Fruit fly (Drosophila melanogaster): ENCODE results near the gene IntS2.

IntS2 gene

dm6 chrX:17636001-17636400 is 20.6 kb downstream of the IntS2 start, which contains the start of the genes CG8289 and CG5800:
Gene CG8289, minus strand, starts transcription at chrX:17636044.
Gene CG5800, plus strand, starts transcription at chrX:17636281.
- TF ChIP-seq OdsH (GFP tag; optimal IDR thresholded peaks at IDR 0.05) (no peak), dsx (GFP tag; optimal IDR thresholded peaks at IDR 0.05; ENCODE audit: poor library complexity, severe bottlenecking) (peak; percentile 30), eg (GFP tag; IDR thresholded peaks at IDR 0.05) (no peak), Ets96B (tag; optimal IDR thresholded peaks at IDR 0.05) (peak; percentile 0), fkh (GFP tag; optimal IDR thresholded peaks at IDR 0.05) (no peak), net (GFP tag; optimal IDR thresholded peaks at IDR 0.05) (no peak), CG8632 (GFP tag; optimal IDR thresholded peaks at IDR 0.05) (no peak), Eip75B (GFP tag; optimal IDR thresholded peaks at IDR 0.05) (no peak), ss (GFP tag; optimal IDR thresholded peaks at IDR 0.05) (no peak), esn (GFP tag; optimal IDR thresholded peaks at IDR 0.05) (peak; percentile 22), CG10631 (GFP tag; optimal IDR thresholded peaks at IDR 0.05) (no peak), pdm3 (GFP tag; optimal IDR thresholded peaks at IDR 0.05) (no peak), Eip78C (GFP tag) (peak; percentile 22), CG11762 (GFP tag; optimal IDR thresholded peaks at IDR 0.05; ENCODE audit: insufficient read depth) (no peak), dac (GFP tag; optimal IDR thresholded peaks at IDR 0.05) (no peak), spab (GFP tag; optimal IDR thresholded peaks at IDR 0.05) (no peak), CG31627 (GFP tag; optimal IDR thresholded peaks at IDR 0.05) (no peak)

DNA sequence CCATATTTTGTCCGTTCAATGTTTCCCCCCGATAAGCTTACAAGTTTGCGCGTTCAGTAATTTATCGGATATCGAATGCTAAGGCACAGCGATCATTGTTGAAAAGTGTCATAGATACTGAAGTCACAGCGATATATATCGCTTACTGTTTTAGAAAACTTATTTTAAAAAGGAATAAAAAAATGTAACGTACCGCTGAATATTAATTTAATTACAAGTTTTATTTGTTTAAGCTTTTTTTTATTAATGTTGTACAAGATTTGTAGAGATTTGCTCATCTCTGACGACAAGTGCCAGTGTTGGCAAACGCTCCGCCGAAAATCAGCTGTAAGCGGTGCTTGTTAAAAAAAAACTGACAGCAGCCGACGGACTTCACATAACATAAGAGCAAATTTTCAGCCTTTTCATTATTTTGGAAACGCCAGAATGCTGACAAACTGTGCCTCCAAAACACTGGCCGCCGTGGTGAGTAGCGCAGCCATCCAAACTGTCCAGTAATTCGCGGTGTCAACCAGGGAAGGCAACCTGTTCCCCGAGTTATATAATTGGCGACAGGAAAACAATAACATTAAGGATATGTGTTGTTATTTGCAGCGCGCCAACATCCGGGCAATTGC is 24.5 kb downstream of the IntS2 start, which contains the start of the genes corolla and ND-24:
corolla (minus strand) TSS at position 52 of the 617 bp plus-strand sequence.
ND-24 (plus strand) TSS at position 94 of the 617 bp plus-strand sequence.
- TF ChIP-seq Hr4 (GFP tag; optimal IDR thresholded peaks at IDR 0.05) (peak; percentile 80), CG8632 (GFP tag; optimal IDR thresholded peaks at IDR 0.05) (peak; percentile 44), CG10669 (GFP tag; optimal IDR thresholded peaks at IDR 0.05) (no peak), lz (GFP tag; optimal IDR thresholded peaks at IDR 0.05) (peak; percentile 85), CG8319 (GFP tag; optimal IDR thresholded peaks at IDR 0.05) (peak; percentile 34), Eip75B (GFP tag; optimal IDR thresholded peaks at IDR 0.05) (no peak), dsx (GFP tag; optimal IDR thresholded peaks at IDR 0.05; ENCODE audit: poor library complexity, severe bottlenecking) (peak; percentile 15), Hr38 (GFP tag; optimal IDR thresholded peaks at IDR 0.05) (no peak), svp (GFP tag) (no peak), CG11902 (GFP tag; optimal IDR thresholded peaks at IDR 0.05) (peak; percentile 45), achi (GFP tag; optimal IDR thresholded peaks at IDR 0.05) (peak; percentile 90), salr (GFP tag; optimal IDR thresholded peaks at IDR 0.05) (peak in 1 of 2 experiments; percentile 70), CG16779 (tag; optimal IDR thresholded peaks at IDR 0.05) (no peak), topi (GFP tag; optimal IDR thresholded peaks at IDR 0.05) (peak; percentile 80), Ets21C (GFP tag; optimal IDR thresholded peaks at IDR 0.05) (no peak), Smox (GFP tag; optimal IDR thresholded peaks at IDR 0.05) (no peak), CG11762 (GFP tag; optimal IDR thresholded peaks at IDR 0.05; ENCODE audit: insufficient read depth) (no peak), Lpt (GFP tag; optimal IDR thresholded peaks at IDR 0.05) (peak; percentile 52), Sox15 (GFP tag; optimal IDR thresholded peaks at IDR 0.05) (peak; percentile 32), CG1621 (tag; optimal IDR thresholded peaks at IDR 0.05) (no peak), fkh (GFP tag; optimal IDR thresholded peaks at IDR 0.05) (no peak), spab (GFP tag; optimal IDR thresholded peaks at IDR 0.05) (no peak), CG4318 (GFP tag; optimal IDR thresholded peaks at IDR 0.05) (no peak), CG32006 (GFP tag; optimal IDR thresholded peaks at IDR 0.05) (no peak), fd85E (GFP tag; optimal IDR thresholded peaks at IDR 0.05) (no peak), cyc (GFP tag; optimal IDR thresholded peaks at IDR 0.05) (peak; percentile 82), Hr39 (GFP tag; optimal IDR thresholded peaks at IDR 0.05) (no peak), Sox102F (GFP tag; optimal IDR thresholded peaks at IDR 0.05) (no peak), CG6854 (GFP tag; optimal IDR thresholded peaks at IDR 0.05) (no peak), eg (GFP tag; IDR thresholded peaks at IDR 0.05) (peak; percentile 86), CG6792 (GFP tag; optimal IDR thresholded peaks at IDR 0.05) (peak; percentile 67), Sox14 (GFP tag; optimal IDR thresholded peaks at IDR 0.05) (peak; percentile 71), pdm3 (GFP tag; optimal IDR thresholded peaks at IDR 0.05) (no peak), CG11294 (GFP tag; IDR thresholded peaks at IDR 0.05) (peak; percentile 43; the same call in 1 of the 2 replicates), CG6276 (GFP tag; optimal IDR thresholded peaks at IDR 0.05) (no peak), CG3919 (GFP tag; optimal IDR thresholded peaks at IDR 0.05) (no peak), dac (GFP tag; optimal IDR thresholded peaks at IDR 0.05) (peak; percentile 10), Eip93F (GFP tag; optimal IDR thresholded peaks at IDR 0.05) (no peak), CG6808 (GFP tag; optimal IDR thresholded peaks at IDR 0.05) (no peak), net (GFP tag; optimal IDR thresholded peaks at IDR 0.05) (no peak), CG6163 (GFP tag; IDR thresholded peaks at IDR 0.05) (peak; percentile 80)

Measured in whole organism, prepupa.